Worm (Caenorhabditis elegans) whole organism, L4/young adult: Measurements from ENCODE around the gene srdh-1.

Experiments
- W03F9.2 ChIP-seq: fragments of 150-350 bp; optimal IDR thresholded peaks from 2 replicates; lab custom pipeline; 2014; ENCODE audit warnings: missing biosample characterization, missing genetic modification characterization
- dao-5 ChIP-seq: sonication (generic microtip); optimal IDR thresholded peaks from 2 replicates; lab custom pipeline; 2016; ENCODE audit warnings: missing genotype, missing genetic modification characterization, moderate library complexity, missing compliant biosample characterization
- him-1 ChIP-seq: sonication (generic microtip); optimal IDR thresholded peaks from 2 replicates; lab custom pipeline; 2016; ENCODE audit warnings: missing genotype, missing genetic modification reagents, missing genetic modification characterization, missing compliant biosample characterization

DNA sequence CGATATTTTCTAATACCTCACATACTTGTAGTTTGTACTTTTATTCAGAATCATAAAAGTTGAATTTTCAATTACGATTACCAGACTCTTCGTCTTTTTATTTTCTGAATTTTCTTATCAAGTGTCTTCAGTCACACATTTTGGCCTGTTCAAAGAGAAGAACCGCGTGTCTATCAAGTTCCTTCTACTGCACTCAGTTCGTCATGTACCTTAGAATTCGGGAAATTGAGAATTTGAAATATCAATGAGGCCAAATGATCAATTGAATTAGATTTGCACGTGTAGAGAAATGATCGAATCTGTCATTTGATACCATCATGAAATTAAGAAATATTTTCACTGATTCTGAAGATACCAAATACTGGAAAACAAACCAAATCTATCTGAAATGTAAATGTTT lies 899 bp upstream of the srdh-1 start:
- TF ChIP-seq him-1 (tag; lab: Kevin White, UChicago), result no peak
- no peak for TF ChIP-seq W03F9.2 (tag; lab: Kevin White, UChicago)
- no peak for TF ChIP-seq dao-5 (tag; lab: Kevin White, UChicago)
